Fruit fly (Drosophila melanogaster): Measurements from ENCODE around the gene bif.
A peak's percentile ranks its signal among the peaks of the same experiment; 100 is the strongest.

bif gene

dm6 chrX:11657140-11657539 lies 21.6 kb upstream of the bif start (continued):
- peak; percentile 44 for TF ChIP-seq CG10654 (GFP tag; optimal IDR thresholded peaks at IDR 0.05)
- TF ChIP-seq HmgZ (tag; optimal IDR thresholded peaks at IDR 0.05) = peak; percentile 50
- peak; percentile 44 for TF ChIP-seq CG8388 (GFP tag; optimal IDR thresholded peaks at IDR 0.05)
- peak; percentile 18 for TF ChIP-seq CG2875 (GFP tag; optimal IDR thresholded peaks at IDR 0.05)
- TF ChIP-seq CG13296 (GFP tag; optimal IDR thresholded peaks at IDR 0.05) = peak; percentile 60
- peak; percentile 60 for TF ChIP-seq zen (tag; optimal IDR thresholded peaks at IDR 0.05)
- no peak for TF ChIP-seq ash1 (GFP tag; optimal IDR thresholded peaks at IDR 0.05)
- peak; percentile 62 for TF ChIP-seq Xbp1 (GFP tag; optimal IDR thresholded peaks at IDR 0.05)
- peak; percentile 81 for TF ChIP-seq Med (GFP tag)
- no peak for TF ChIP-seq CG8359 (GFP tag; optimal IDR thresholded peaks at IDR 0.05; ENCODE audit: borderline replicate concordance)
- TF ChIP-seq CG12219 (GFP tag; optimal IDR thresholded peaks at IDR 0.05) = peak; percentile 31
- no peak for TF ChIP-seq stwl (tag; optimal IDR thresholded peaks at IDR 0.05)
- no peak for TF ChIP-seq CG2199 (GFP tag; IDR thresholded peaks at IDR 0.05)
- peak; percentile 60 for TF ChIP-seq D19A (tag; optimal IDR thresholded peaks at IDR 0.05)
- peak; percentile 26 for TF ChIP-seq nerfin-1 (tag; optimal IDR thresholded peaks at IDR 0.05)
- peak; percentile 12 for TF ChIP-seq odd (GFP tag; optimal IDR thresholded peaks at IDR 0.05)
- TF ChIP-seq Rfx (GFP tag; IDR thresholded peaks at IDR 0.05) = no peak
- TF ChIP-seq nau (GFP tag; optimal IDR thresholded peaks at IDR 0.05) = peak; percentile 11
- peak; percentile 65 for TF ChIP-seq CG2712 (tag; optimal IDR thresholded peaks at IDR 0.05)
- peak; percentile 67 for TF ChIP-seq CoRest (tag; optimal IDR thresholded peaks at IDR 0.05)
- peak; percentile 34 for TF ChIP-seq Deaf1 (tag; optimal IDR thresholded peaks at IDR 0.05)
- TF ChIP-seq Atf-2 (GFP tag; optimal IDR thresholded peaks at IDR 0.05) = peak; percentile 9
- peak; percentile 36 for TF ChIP-seq disco-r (GFP tag; optimal IDR thresholded peaks at IDR 0.05)
- peak; percentile 42 for TF ChIP-seq CG1233 (GFP tag; optimal IDR thresholded peaks at IDR 0.05)
- no peak for TF ChIP-seq Side (GFP tag; optimal IDR thresholded peaks at IDR 0.05)
- TF ChIP-seq Atf6 (GFP tag; IDR thresholded peaks at IDR 0.05) = peak; percentile 65
- 0 out of 2 replicates have a peak, but pooled peaks have one; percentile 7 for TF ChIP-seq CG4730 (GFP tag; IDR thresholded peaks at IDR 0.05)
- peak; percentile 22 for TF ChIP-seq mam (GFP tag; optimal IDR thresholded peaks at IDR 0.05)
- peak; percentile 66 for TF ChIP-seq phol (tag; optimal IDR thresholded peaks at IDR 0.05)
- peak; percentile 10 for TF ChIP-seq Hr3 (GFP tag; optimal IDR thresholded peaks at IDR 0.05)
- TF ChIP-seq CG15269 (tag; optimal IDR thresholded peaks at IDR 0.05) = peak; percentile 68
- peak; percentile 64 for TF ChIP-seq lilli (GFP tag; optimal IDR thresholded peaks at IDR 0.05)
- TF ChIP-seq BtbVII (GFP tag; optimal IDR thresholded peaks at IDR 0.05) = peak; percentile 9
- TF ChIP-seq Bdp1 (GFP tag; optimal IDR thresholded peaks at IDR 0.05) = no peak
- TF ChIP-seq nmo (GFP tag; optimal IDR thresholded peaks at IDR 0.05) = peak; percentile 56
- peak; percentile 26; the same call in 1 of the 2 replicates for TF ChIP-seq E2f2 (GFP tag; IDR thresholded peaks at IDR 0.05)
- TF ChIP-seq CG15073 (GFP tag; optimal IDR thresholded peaks at IDR 0.05) = no peak
- peak; percentile 57 for TF ChIP-seq tap (tag; optimal IDR thresholded peaks at IDR 0.05)
- TF ChIP-seq Stat92E (GFP tag; optimal IDR thresholded peaks at IDR 0.05) = no peak
- no peak for TF ChIP-seq stc (GFP tag; IDR thresholded peaks at IDR 0.05)
- TF ChIP-seq CG18476 (GFP tag; optimal IDR thresholded peaks at IDR 0.05) = peak; percentile 25
- TF ChIP-seq CG12391 (tag; optimal IDR thresholded peaks at IDR 0.05) = peak; percentile 69
- peak; percentile 39 for TF ChIP-seq CG34376 (GFP tag; optimal IDR thresholded peaks at IDR 0.05)
- TF ChIP-seq CG3065 (GFP tag; optimal IDR thresholded peaks at IDR 0.05) = no peak
- peak; percentile 52; the same call in 1 of the 3 replicates for TF ChIP-seq ci (GFP tag; IDR thresholded peaks at IDR 0.05)
- TF ChIP-seq Sox102F (GFP tag; optimal IDR thresholded peaks at IDR 0.05) = peak; percentile 65
- peak; percentile 13 for TF ChIP-seq CG12942 (GFP tag; optimal IDR thresholded peaks at IDR 0.05)
- TF ChIP-seq CG16813 (GFP tag; IDR thresholded peaks at IDR 0.05; ENCODE audit: partially characterized antibody) = no peak
- TF ChIP-seq CG7786 (GFP tag; optimal IDR thresholded peaks at IDR 0.05) = no peak
- TF ChIP-seq H2.0 (GFP tag; IDR thresholded peaks at IDR 0.05) = peak; percentile 38; the same call in 1 of the 2 replicates

Data from whole organism, embryonic.